Fruit fly (Drosophila melanogaster): Measurements from ENCODE around the gene Ku80.
A peak's percentile ranks its signal among the peaks of the same experiment; 100 is the strongest.

Ku80 gene

DNA sequence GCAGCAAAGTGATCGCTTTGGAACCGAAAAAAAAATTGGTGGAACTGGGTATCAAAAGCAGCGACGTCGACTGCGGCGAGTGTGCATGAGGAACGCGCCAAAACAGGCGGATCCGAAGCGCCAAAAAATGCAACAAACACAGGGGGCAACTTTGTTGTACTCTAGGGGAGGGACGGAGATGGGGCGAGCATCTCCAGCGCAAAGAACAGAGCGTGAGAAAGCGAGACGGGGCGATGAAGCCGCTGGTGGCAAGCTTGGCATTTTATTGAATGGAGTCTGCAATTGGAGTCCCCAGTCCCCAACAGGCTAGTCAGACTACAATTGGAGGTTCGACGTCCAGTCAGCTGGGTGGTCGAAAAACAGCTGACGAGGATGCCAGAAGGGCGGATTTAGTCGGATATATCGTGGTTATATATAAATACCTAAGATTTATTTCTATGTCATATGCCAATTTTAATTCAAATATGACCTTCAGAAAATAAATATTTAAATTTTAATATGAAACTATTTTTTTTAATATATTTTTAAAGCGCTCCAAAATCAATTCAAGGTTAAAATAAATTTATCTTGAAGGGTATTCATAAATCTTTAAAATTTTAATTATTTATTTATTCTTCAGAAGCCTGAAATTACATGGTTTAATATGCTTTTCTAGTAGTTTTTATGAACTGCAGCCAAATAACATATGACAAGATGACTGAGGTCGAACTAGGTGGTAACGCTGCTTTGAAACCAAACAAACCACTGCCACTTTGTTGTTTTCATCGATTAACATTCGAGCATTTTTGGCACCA is 24.2 kb downstream of the Ku80 start:
- TF ChIP-seq CG15336 (GFP tag; IDR thresholded peaks at IDR 0.05) (peak; percentile 86), CG10631 (GFP tag; optimal IDR thresholded peaks at IDR 0.05) (peak; percentile 90), Eip78C (GFP tag) (peak; percentile 89), Blimp-1 (GFP tag; optimal IDR thresholded peaks at IDR 0.05) (peak; percentile 73), Met (GFP tag; optimal IDR thresholded peaks at IDR 0.05) (peak; percentile 70), acj6 (GFP tag; optimal IDR thresholded peaks at IDR 0.05) (peak; percentile 83), CG11762 (GFP tag; optimal IDR thresholded peaks at IDR 0.05; ENCODE audit: insufficient read depth) (peak; percentile 76), CG9139 (GFP tag; optimal IDR thresholded peaks at IDR 0.05) (no peak), fd59A (GFP tag; optimal IDR thresholded peaks at IDR 0.05) (peak; percentile 55), CG8119 (GFP tag; IDR thresholded peaks at IDR 0.05) (peak; percentile 89), svp (GFP tag) (peak; percentile 78), topi (GFP tag; optimal IDR thresholded peaks at IDR 0.05) (peak; percentile 66), fd85E (GFP tag; optimal IDR thresholded peaks at IDR 0.05) (no peak), lz (GFP tag; optimal IDR thresholded peaks at IDR 0.05) (peak; percentile 63), CG3032 (tag; optimal IDR thresholded peaks at IDR 0.05) (peak; percentile 92), CG32006 (GFP tag; optimal IDR thresholded peaks at IDR 0.05) (peak; percentile 92), Ets96B (tag; optimal IDR thresholded peaks at IDR 0.05) (peak; percentile 86), CG34406 (GFP tag; optimal IDR thresholded peaks at IDR 0.05) (peak; percentile 90), Hr4 (GFP tag; optimal IDR thresholded peaks at IDR 0.05) (peak; percentile 47), Smox (GFP tag; optimal IDR thresholded peaks at IDR 0.05) (peak; percentile 66), CG7368 (GFP tag; optimal IDR thresholded peaks at IDR 0.05) (no peak), CG4318 (GFP tag; optimal IDR thresholded peaks at IDR 0.05) (peak; percentile 86), CG16779 (tag; optimal IDR thresholded peaks at IDR 0.05) (no peak), CG6163 (GFP tag; IDR thresholded peaks at IDR 0.05) (peak; percentile 75; the same call in 2 of the 3 replicates), dac (GFP tag; optimal IDR thresholded peaks at IDR 0.05) (peak; percentile 71), vri (GFP tag; optimal IDR thresholded peaks at IDR 0.05) (peak; percentile 35), Eip75B (GFP tag; optimal IDR thresholded peaks at IDR 0.05) (peak; percentile 53), Sox102F (GFP tag; optimal IDR thresholded peaks at IDR 0.05) (peak; percentile 43), Ets21C (GFP tag; optimal IDR thresholded peaks at IDR 0.05) (peak; percentile 39), net (GFP tag; optimal IDR thresholded peaks at IDR 0.05) (peak; percentile 66), OdsH (GFP tag; optimal IDR thresholded peaks at IDR 0.05) (peak; percentile 86), Gug (GFP tag; IDR thresholded peaks at IDR 0.05) (peak; percentile 36; the same call in 1 of the 2 replicates), eg (GFP tag; IDR thresholded peaks at IDR 0.05) (no peak; the same call in 1 of the 3 replicates), Hr38 (GFP tag; optimal IDR thresholded peaks at IDR 0.05) (no peak), dsx (GFP tag; optimal IDR thresholded peaks at IDR 0.05; ENCODE audit: poor library complexity, severe bottlenecking) (peak; percentile 99), CG8632 (GFP tag; optimal IDR thresholded peaks at IDR 0.05) (peak; percentile 86), CG3919 (GFP tag; optimal IDR thresholded peaks at IDR 0.05) (peak; percentile 84), fkh (GFP tag; optimal IDR thresholded peaks at IDR 0.05) (peak; percentile 70), Sox14 (GFP tag; optimal IDR thresholded peaks at IDR 0.05) (peak; percentile 56), salr (GFP tag; optimal IDR thresholded peaks at IDR 0.05) (peak in 1 of 2 experiments; percentile 87), Eip93F (GFP tag; optimal IDR thresholded peaks at IDR 0.05) (no peak), pdm3 (GFP tag; optimal IDR thresholded peaks at IDR 0.05) (peak; percentile 66), CG10669 (GFP tag; optimal IDR thresholded peaks at IDR 0.05) (peak; percentile 77), Sox15 (GFP tag; optimal IDR thresholded peaks at IDR 0.05) (peak; percentile 81), achi (GFP tag; optimal IDR thresholded peaks at IDR 0.05) (peak; percentile 79), Hr39 (GFP tag; optimal IDR thresholded peaks at IDR 0.05) (peak; percentile 53), CG1621 (tag; optimal IDR thresholded peaks at IDR 0.05) (peak; percentile 20), CG8319 (GFP tag; optimal IDR thresholded peaks at IDR 0.05) (peak; percentile 79), CG6808 (GFP tag; optimal IDR thresholded peaks at IDR 0.05) (no peak), CG11294 (GFP tag; IDR thresholded peaks at IDR 0.05) (no peak), CG6276 (GFP tag; optimal IDR thresholded peaks at IDR 0.05) (no peak)

Data from whole organism, prepupa.